Fruit fly (Drosophila melanogaster): ENCODE measurements around the gene Mtpalpha.

Gene Mtpalpha

dm6 chr2L:9585942-9586341 lies 9.4 kb upstream of the Mtpalpha start:
- no peak for TF ChIP-seq CG9705 (GFP tag; optimal IDR thresholded peaks at IDR 0.05)
- no peak for TF ChIP-seq sv (GFP tag; optimal IDR thresholded peaks at IDR 0.05)
- TF ChIP-seq lola (GFP tag; optimal IDR thresholded peaks at IDR 0.05), result no peak
- no peak for TF ChIP-seq sage (GFP tag; optimal IDR thresholded peaks at IDR 0.05)
- TF ChIP-seq dmrt93B (GFP tag; optimal IDR thresholded peaks at IDR 0.05), result no peak
- no peak for TF ChIP-seq HLH106 (tag; optimal IDR thresholded peaks at IDR 0.05)
- TF ChIP-seq GATAd (GFP tag; optimal IDR thresholded peaks at IDR 0.05), result no peak
- no peak for TF ChIP-seq fru (GFP tag; optimal IDR thresholded peaks at IDR 0.05)
- TF ChIP-seq pan (optimal IDR thresholded peaks at IDR 0.05), result no peak
- TF ChIP-seq OdsH (GFP tag; optimal IDR thresholded peaks at IDR 0.05), result no peak
- TF ChIP-seq Abd-B (GFP tag; optimal IDR thresholded peaks at IDR 0.05), result no peak
- TF ChIP-seq Hr78 (GFP tag; optimal IDR thresholded peaks at IDR 0.05), result no peak
- TF ChIP-seq woc (GFP tag; optimal IDR thresholded peaks at IDR 0.05), result no peak

DNA sequence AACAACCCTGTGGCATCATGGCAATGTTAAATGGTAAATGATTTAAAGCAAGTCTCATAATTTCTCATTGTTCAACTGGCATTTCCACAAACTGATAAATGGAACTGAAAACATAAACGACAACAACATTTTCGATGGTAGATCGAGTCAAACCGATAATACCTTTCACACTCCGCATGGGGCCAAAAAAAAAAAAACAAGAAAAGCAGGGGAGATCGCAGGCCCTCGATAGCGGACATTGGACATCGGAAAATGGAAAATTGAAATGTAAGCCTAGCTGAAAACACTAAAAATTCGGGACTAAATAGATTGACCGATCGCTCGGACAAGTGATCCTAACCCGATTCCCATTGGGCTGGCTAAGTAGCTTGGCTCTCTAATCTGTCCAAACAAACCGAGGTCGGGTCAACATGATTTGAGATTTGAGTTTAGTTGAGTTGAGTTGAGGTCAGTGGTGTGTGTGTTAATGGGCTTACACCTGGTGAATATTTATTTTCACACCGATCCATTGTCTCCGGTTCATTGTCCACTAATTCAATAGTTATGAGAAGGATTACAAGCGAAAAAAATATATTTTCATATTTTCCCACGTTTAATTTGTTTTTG lies 7.6 kb upstream of the Mtpalpha start:
- no peak for TF ChIP-seq Hr83 (GFP tag; optimal IDR thresholded peaks at IDR 0.05; ENCODE audit: poor library complexity, severe bottlenecking)
- TF ChIP-seq sv (GFP tag; optimal IDR thresholded peaks at IDR 0.05), result no peak
- no peak for TF ChIP-seq Dfd (GFP tag; optimal IDR thresholded peaks at IDR 0.05)
- no peak for TF ChIP-seq tai (GFP tag; optimal IDR thresholded peaks at IDR 0.05)
- TF ChIP-seq dsf (GFP tag; optimal IDR thresholded peaks at IDR 0.05; ENCODE audit: borderline replicate concordance), result no peak
- no peak for TF ChIP-seq lola (GFP tag; optimal IDR thresholded peaks at IDR 0.05)
- TF ChIP-seq Rel (GFP tag; optimal IDR thresholded peaks at IDR 0.05), result no peak
- no peak for TF ChIP-seq Rel (tag; optimal IDR thresholded peaks at IDR 0.05)
- TF ChIP-seq CG9705 (GFP tag; optimal IDR thresholded peaks at IDR 0.05), result no peak
- TF ChIP-seq foxo (GFP tag; optimal IDR thresholded peaks at IDR 0.05), result no peak
- no peak for TF ChIP-seq Mio (GFP tag; optimal IDR thresholded peaks at IDR 0.05)
- no peak for TF ChIP-seq usp (GFP tag; optimal IDR thresholded peaks at IDR 0.05)
- no peak for TF ChIP-seq rgr (GFP tag; optimal IDR thresholded peaks at IDR 0.05)
- TF ChIP-seq pan (optimal IDR thresholded peaks at IDR 0.05), result no peak

dm6 chr2L:9581582-9581981 lies 5.0 kb upstream of the Mtpalpha start, which contains the start of gene gcm:
TSS of gene gcm (minus strand) at chr2L:9581745.
- TF ChIP-seq dl (GFP tag; optimal IDR thresholded peaks at IDR 0.05; ENCODE audit: insufficient read depth in 1 of 2, partially characterized antibody in 2 of 2) (peak in 1 of 2 experiments; percentile 42), Hr83 (GFP tag; optimal IDR thresholded peaks at IDR 0.05; ENCODE audit: poor library complexity, severe bottlenecking) (no peak), OdsH (GFP tag; optimal IDR thresholded peaks at IDR 0.05) (no peak), br (GFP tag; optimal IDR thresholded peaks at IDR 0.05) (no peak), h (GFP tag; optimal IDR thresholded peaks at IDR 0.05) (no peak), Vsx2 (GFP tag; optimal IDR thresholded peaks at IDR 0.05; ENCODE audit: partially characterized antibody) (peak; percentile 41), Sp1 (GFP tag; optimal IDR thresholded peaks at IDR 0.05) (no peak)

- TF ChIP-seq jim (GFP tag; optimal IDR thresholded peaks at IDR 0.05), result no peak
- TF ChIP-seq dmrt93B (GFP tag; optimal IDR thresholded peaks at IDR 0.05), result no peak
- TF ChIP-seq Hnf4 (GFP tag; optimal IDR thresholded peaks at IDR 0.05), result no peak
- no peak for TF ChIP-seq rgr (GFP tag; optimal IDR thresholded peaks at IDR 0.05)
- no peak for TF ChIP-seq HLH106 (tag; optimal IDR thresholded peaks at IDR 0.05)
- TF ChIP-seq OdsH (GFP tag; optimal IDR thresholded peaks at IDR 0.05), result no peak
- no peak for TF ChIP-seq CG9705 (GFP tag; optimal IDR thresholded peaks at IDR 0.05)
- TF ChIP-seq Vsx2 (GFP tag; optimal IDR thresholded peaks at IDR 0.05; ENCODE audit: partially characterized antibody), result no peak
- TF ChIP-seq foxo (GFP tag; optimal IDR thresholded peaks at IDR 0.05), result no peak
- no peak for TF ChIP-seq dsf (GFP tag; optimal IDR thresholded peaks at IDR 0.05; ENCODE audit: borderline replicate concordance)
- no peak for TF ChIP-seq Hr83 (GFP tag; optimal IDR thresholded peaks at IDR 0.05; ENCODE audit: poor library complexity, severe bottlenecking)
- TF ChIP-seq dl (GFP tag; optimal IDR thresholded peaks at IDR 0.05; ENCODE audit: insufficient read depth in 1 of 2, partially characterized antibody in 2 of 2), result no peak
- no peak for TF ChIP-seq Abd-B (GFP tag; optimal IDR thresholded peaks at IDR 0.05)
- TF ChIP-seq Dfd (GFP tag; optimal IDR thresholded peaks at IDR 0.05), result no peak
- no peak for TF ChIP-seq Jra (GFP tag; optimal IDR thresholded peaks at IDR 0.05)
Observed at dm6 chr2L:9579538-9579937, 3.0 kb upstream of the Mtpalpha start, which contains the start of gene CG31709. TSS of gene CG31709 (minus strand) at chr2L:9579638.
